Worm (Caenorhabditis elegans) whole organism, L2 larva: ENCODE data around the gene Y54G2A.37.
"Not testable (repeated sequence)": the region's sequence is repeated elsewhere in the genome, so short reads cannot be mapped to it uniquely, and the experiment has no call there.

Experiments used
- C34F6.9 ChIP-seq: fragments of 150-350 bp; optimal IDR thresholded peaks from 2 replicates; lab custom pipeline; 2014; ENCODE audit warnings: missing biosample characterization, missing genetic modification characterization
- F13H6.1 ChIP-seq: sonication (generic microtip); optimal IDR thresholded peaks from 2 replicates; lab custom pipeline; 2016; ENCODE audit warnings: missing genetic modification characterization, missing compliant biosample characterization
- R02D3.7 ChIP-seq: fragments of 150-350 bp; optimal IDR thresholded peaks from 2 replicates; lab custom pipeline; 2014; ENCODE audit warnings: missing biosample characterization, missing genetic modification characterization
- Y55F3AM.14 ChIP-seq: fragments of 200-800 bp; sonication (Bioruptor generic); optimal IDR thresholded peaks from 2 replicates; lab custom pipeline; 2018; ENCODE audit warnings: mild to moderate bottlenecking, missing genetic modification characterization, missing compliant biosample characterization
- aly-2 ChIP-seq: fragments of 150-350 bp; optimal IDR thresholded peaks from 2 replicates; lab custom pipeline; 2014; ENCODE audit warnings: missing biosample characterization, missing genetic modification characterization
- ama-1 ChIP-seq: fragments of 150-350 bp; optimal IDR thresholded peaks from 2 replicates; lab custom pipeline; 2018; ENCODE audit warnings: inconsistent platforms
- ceh-16 ChIP-seq: fragments of 150-350 bp; optimal IDR thresholded peaks from 2 replicates; lab custom pipeline; 2014; ENCODE audit warnings: missing biosample characterization, missing genetic modification characterization
- crh-2 ChIP-seq: sonication (generic microtip); optimal IDR thresholded peaks from 2 replicates; lab custom pipeline; 2017; ENCODE audit warnings: missing biosample characterization, missing genetic modification characterization
- dmd-4 ChIP-seq: sonication (generic microtip); optimal IDR thresholded peaks from 2 replicates; lab custom pipeline; 2017; ENCODE audit warnings: missing biosample characterization, missing genetic modification characterization
- egl-27 ChIP-seq: sonication (generic microtip); optimal IDR thresholded peaks from 3 replicates; lab custom pipeline; 2017; ENCODE audit warnings: missing biosample characterization, missing genetic modification reagents, missing genetic modification characterization
- elt-1 ChIP-seq: fragments of 150-350 bp; optimal IDR thresholded peaks from 2 replicates; lab custom pipeline; 2014; ENCODE audit warnings: missing biosample characterization, missing genetic modification characterization
- elt-3 ChIP-seq: sonication (generic microtip); optimal IDR thresholded peaks from 2 replicates; lab custom pipeline; 2017; ENCODE audit warnings: missing biosample characterization, missing genetic modification characterization
- fos-1 ChIP-seq: fragments of 150-350 bp; optimal IDR thresholded peaks from 2 replicates; lab custom pipeline; 2014; ENCODE audit warnings: missing biosample characterization, missing genetic modification characterization
- gmeb-1 ChIP-seq: fragments of 150-350 bp; optimal IDR thresholded peaks from 2 replicates; lab custom pipeline; 2014; ENCODE audit warnings: missing biosample characterization, missing genetic modification characterization
- lin-11 ChIP-seq: fragments of 150-350 bp; sonication (generic microtip); optimal IDR thresholded peaks from 2 replicates; lab custom pipeline; 2014; ENCODE audit warnings: missing biosample characterization, missing genetic modification characterization, inconsistent platforms, mixed read lengths
- lin-13 ChIP-seq: fragments of 150-350 bp; optimal IDR thresholded peaks from 2 replicates; lab custom pipeline; 2014; ENCODE audit warnings: missing biosample characterization, missing genetic modification reagents, missing genetic modification characterization
- lin-39 ChIP-seq: fragments of 150-350 bp; optimal IDR thresholded peaks from 2 replicates; lab custom pipeline; 2014; ENCODE audit warnings: missing biosample characterization, missing genetic modification reagents, missing genetic modification characterization
- lsy-2 ChIP-seq, 2 experiments: fragments of 150-350 bp in 1 of 2; sonication (generic microtip) in 1 of 2; optimal IDR thresholded peaks; 2 replicates each; lab custom pipeline; 2014 to 2017; ENCODE audit warnings: missing biosample characterization in 2 of 2, missing genetic modification characterization in 2 of 2
- mab-5 ChIP-seq: fragments of 150-350 bp; optimal IDR thresholded peaks from 2 replicates; lab custom pipeline; 2014; ENCODE audit warnings: missing biosample characterization, missing genetic modification characterization
- nhr-10 ChIP-seq: sonication (generic microtip); optimal IDR thresholded peaks from 2 replicates; lab custom pipeline; 2017; ENCODE audit warnings: missing biosample characterization, missing genetic modification characterization
- nhr-11 ChIP-seq: fragments of 150-350 bp; optimal IDR thresholded peaks from 2 replicates; lab custom pipeline; 2014; ENCODE audit warnings: missing biosample characterization, missing genetic modification characterization
- nhr-129 ChIP-seq: fragments of 150-350 bp; optimal IDR thresholded peaks from 2 replicates; lab custom pipeline; 2014; ENCODE audit warnings: missing biosample characterization, missing genetic modification characterization
- nhr-21 ChIP-seq: fragments of 150-350 bp; optimal IDR thresholded peaks from 2 replicates; lab custom pipeline; 2014; ENCODE audit warnings: missing biosample characterization, missing genetic modification characterization
- nhr-23 ChIP-seq: fragments of 150-350 bp; optimal IDR thresholded peaks from 2 replicates; lab custom pipeline; 2014; ENCODE audit warnings: missing biosample characterization, missing genetic modification reagents, missing genetic modification characterization
- nhr-25 ChIP-seq: fragments of 150-350 bp; sonication (generic microtip); optimal IDR thresholded peaks from 3 replicates; lab custom pipeline; 2014; ENCODE audit warnings: missing biosample characterization, missing genetic modification characterization
- nhr-6 ChIP-seq: fragments of 150-350 bp; optimal IDR thresholded peaks from 2 replicates; lab custom pipeline; 2014; ENCODE audit warnings: missing biosample characterization, missing genetic modification characterization
- nhr-77 ChIP-seq: fragments of 150-350 bp; optimal IDR thresholded peaks from 2 replicates; lab custom pipeline; 2014; ENCODE audit warnings: missing biosample characterization, missing genetic modification characterization
- sem-4 ChIP-seq: fragments of 150-350 bp; optimal IDR thresholded peaks from 2 replicates; lab custom pipeline; 2014; ENCODE audit warnings: missing biosample characterization, missing genetic modification reagents, missing genetic modification characterization
- skn-1 ChIP-seq: sonication (generic microtip); optimal IDR thresholded peaks from 2 replicates; lab custom pipeline; 2017; ENCODE audit warnings: missing biosample characterization, missing genetic modification characterization
- sma-3 ChIP-seq: sonication (generic microtip); optimal IDR thresholded peaks from 2 replicates; lab custom pipeline; 2016; ENCODE audit warnings: missing genetic modification reagents, missing genetic modification characterization, missing compliant biosample characterization
- sma-9 ChIP-seq, 2 experiments: fragments of 150-350 bp in 1 of 2; sonication (generic microtip) in 1 of 2; optimal IDR thresholded peaks; 2 replicates each; lab custom pipeline; 2014 to 2016; ENCODE audit warnings: missing genetic modification characterization in 2 of 2, mild to moderate bottlenecking in 1 of 2, missing biosample characterization in 1 of 2, missing compliant biosample characterization in 1 of 2, missing genetic modification reagents in 1 of 2, moderate library complexity in 1 of 2
- snpc-4 ChIP-seq: fragments of 150-350 bp; optimal IDR thresholded peaks from 2 replicates; lab custom pipeline; 2014; ENCODE audit warnings: missing biosample characterization, missing genetic modification characterization
- unc-39 ChIP-seq: fragments of 150-350 bp; optimal IDR thresholded peaks from 2 replicates; lab custom pipeline; 2014; ENCODE audit warnings: missing biosample characterization, missing genetic modification characterization
- unc-55 ChIP-seq: fragments of 150-350 bp; sonication (generic microtip); optimal IDR thresholded peaks from 3 replicates; lab custom pipeline; 2014; ENCODE audit warnings: missing biosample characterization, missing genetic modification reagents, missing genetic modification characterization
- unc-62 ChIP-seq: fragments of 150-350 bp; optimal IDR thresholded peaks from 2 replicates; lab custom pipeline; 2014; ENCODE audit warnings: missing biosample characterization, missing genetic modification reagents, missing genetic modification characterization
- ztf-1 ChIP-seq: fragments of 200-800 bp; sonication (Bioruptor generic); conservative IDR thresholded peaks from 2 replicates; pipeline ENCODE4 v1.3.6; 2022; ENCODE audit warnings: missing genetic modification characterization, missing compliant biosample characterization
- ztf-11 ChIP-seq: sonication (generic microtip); optimal IDR thresholded peaks from 2 replicates; lab custom pipeline; 2017; ENCODE audit warnings: missing biosample characterization, missing genetic modification characterization
- ztf-4 ChIP-seq: fragments of 150-350 bp; optimal IDR thresholded peaks from 2 replicates; lab custom pipeline; 2014; ENCODE audit warnings: missing biosample characterization, missing genetic modification characterization

The Y54G2A.37 gene

ce11 chrIV:2801558-2801957 lies 18.9 kb upstream of the Y54G2A.37 start, which contains the start of gene Y54G2A.44:
Gene Y54G2A.44 (plus strand): TSS chrIV:2801858.
- not testable (repeated sequence) for TF ChIP-seq dmd-4; R02D3.7; ceh-16 (tag; lab: Kevin White, UChicago)
- TF ChIP-seq, all 48 proteins: peak for 0; not testable (repeated sequence) for 48

DNA sequence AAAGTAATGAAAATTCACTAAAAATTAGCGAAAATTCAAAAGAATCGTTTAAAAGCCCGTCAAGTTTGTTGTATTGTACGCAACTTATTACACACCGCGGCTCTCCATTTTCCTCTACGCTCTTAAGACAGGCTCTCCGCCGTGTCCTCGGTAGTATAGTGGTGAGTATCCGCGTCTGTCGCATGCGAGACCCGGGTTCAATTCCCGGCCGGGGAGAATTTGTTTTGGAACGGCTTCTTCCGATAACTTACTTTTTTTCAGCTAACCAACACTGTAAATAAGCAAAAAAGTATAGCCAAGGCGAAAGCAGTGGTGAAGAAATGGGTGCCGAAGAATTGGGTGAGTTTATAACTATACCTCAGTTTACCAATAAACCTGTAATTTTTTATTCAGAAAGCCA lies 18.3 kb upstream of the Y54G2A.37 start:
- peak; percentile 20 for TF ChIP-seq unc-55
- TF ChIP-seq C34F6.9 (tag; lab: Kevin White, UChicago) = no peak
- no peak for TF ChIP-seq crh-2 (tag; lab: Kevin White, UChicago)
- no peak for TF ChIP-seq R02D3.7
- no peak for TF ChIP-seq fos-1
- no peak for TF ChIP-seq Y55F3AM.14

- TF ChIP-seq sma-9 (GFP tag; optimal IDR thresholded peaks at IDR 0.05; lab: Kevin White, UChicago) (no peak), sma-9 (tag; optimal IDR thresholded peaks at IDR 0.05; lab: Kevin White, UChicago) (no peak), gmeb-1 (no peak), nhr-21 (tag; lab: Kevin White, UChicago) (no peak), nhr-10 (tag; lab: Kevin White, UChicago) (no peak), lin-39 (tag; lab: Kevin White, UChicago) (no peak), sma-3 (GFP tag; lab: Kevin White, UChicago) (no peak)
These were observed 16.9 kb upstream of the Y54G2A.37 start, which contains the start of gene Y54G2A.32 for ce11 chrIV:2803652-2804051. Gene Y54G2A.32 (plus strand): TSS chrIV:2803952.

DNA sequence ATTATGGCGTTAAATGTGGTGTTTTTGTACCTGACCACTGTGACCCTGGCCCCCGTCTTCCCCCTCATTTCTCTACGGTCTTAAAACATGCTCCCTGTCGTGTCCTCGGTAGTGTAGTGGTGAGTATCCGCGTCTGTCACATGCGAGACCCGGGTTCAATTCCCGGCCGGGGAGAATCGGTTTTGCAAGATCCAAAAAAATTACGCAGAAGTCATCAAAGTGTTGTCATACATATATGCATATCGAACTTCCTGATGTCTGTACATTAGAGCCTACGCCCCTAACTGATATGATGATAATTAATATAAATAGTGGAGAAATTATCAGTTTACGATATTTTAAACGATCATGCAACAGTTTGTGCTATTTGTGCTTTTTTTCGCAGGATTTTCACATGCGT lies 15.0 kb upstream of the Y54G2A.37 start, which contains the start of gene Y54G2A.45:
Y54G2A.45 (plus strand) TSS at position 333 of the 400 bp plus-strand sequence.
- peak; percentile 16 for TF ChIP-seq sma-9 (GFP tag; optimal IDR thresholded peaks at IDR 0.05; lab: Kevin White, UChicago)
- no peak for TF ChIP-seq sma-9 (tag; optimal IDR thresholded peaks at IDR 0.05; lab: Kevin White, UChicago)
- TF ChIP-seq unc-55 = peak; percentile 37
- no peak for TF ChIP-seq dmd-4
- TF ChIP-seq mab-5 = no peak
- peak; percentile 19 for TF ChIP-seq sma-3 (GFP tag; lab: Kevin White, UChicago)
- no peak for TF ChIP-seq elt-3 (tag; lab: Kevin White, UChicago)
- no peak for TF ChIP-seq nhr-6 (tag; lab: Kevin White, UChicago)
- TF ChIP-seq R02D3.7 = no peak
- peak in 1 of 2 experiments; percentile 48 for TF ChIP-seq lsy-2 (tag; optimal IDR thresholded peaks at IDR 0.05; lab: Kevin White, UChicago)
- no peak for TF ChIP-seq lin-11 (tag; lab: Kevin White, UChicago)
- no peak for TF ChIP-seq unc-62
- TF ChIP-seq nhr-23 (tag; lab: Kevin White, UChicago) = no peak
- peak; percentile 28 for TF ChIP-seq lin-13
- no peak for TF ChIP-seq unc-39 (tag; lab: Kevin White, UChicago)
- TF ChIP-seq ztf-11 (tag; lab: Kevin White, UChicago) = no peak
- peak; percentile 11 for TF ChIP-seq Y55F3AM.14
- no peak for TF ChIP-seq aly-2 (tag; lab: Kevin White, UChicago)
- TF ChIP-seq gmeb-1 = peak; percentile 42
- TF ChIP-seq egl-27 (tag; lab: Kevin White, UChicago) = no peak
- peak; percentile 16 for TF ChIP-seq nhr-129 (tag; lab: Kevin White, UChicago)
- peak; percentile 62 for TF ChIP-seq crh-2 (tag; lab: Kevin White, UChicago)
- TF ChIP-seq snpc-4 = no peak
- peak; percentile 23 for TF ChIP-seq F13H6.1 (tag; lab: Kevin White, UChicago)
- TF ChIP-seq skn-1 (tag; lab: Kevin White, UChicago) = peak; percentile 41
- TF ChIP-seq nhr-25 (tag; lab: Kevin White, UChicago) = no peak
- TF ChIP-seq nhr-11 = no peak
- TF ChIP-seq fos-1 = peak; percentile 90
- TF ChIP-seq ztf-4 (tag; lab: Kevin White, UChicago) = no peak
- TF ChIP-seq ztf-1 (GFP tag; lab: Robert Waterston, UW) = no peak
- TF ChIP-seq nhr-77 (tag; lab: Kevin White, UChicago) = no peak
- TF ChIP-seq ama-1 (lab: Kevin White, UChicago) = no peak

DNA sequence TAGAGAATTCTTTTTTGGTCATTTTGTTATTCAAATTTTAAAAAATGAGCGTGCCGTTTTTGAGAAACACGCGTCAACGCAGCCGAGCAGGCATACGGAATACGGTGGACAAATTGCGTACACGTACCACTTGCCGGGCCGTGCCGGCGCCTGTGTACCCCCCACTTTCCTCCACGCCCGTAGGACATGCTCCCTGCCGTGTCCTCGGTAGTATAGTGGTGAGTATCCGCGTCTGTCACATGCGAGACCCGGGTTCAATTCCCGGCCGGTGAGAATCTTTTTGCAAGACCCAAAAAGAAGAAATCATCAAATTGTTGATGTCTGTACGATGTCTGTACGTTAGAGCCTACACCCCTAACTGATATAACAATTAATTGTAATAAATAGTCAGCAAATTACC lies 12.4 kb upstream of the Y54G2A.37 start:
- no peak for TF ChIP-seq elt-1 (tag; lab: Kevin White, UChicago)
- no peak for TF ChIP-seq F13H6.1 (tag; lab: Kevin White, UChicago)
- TF ChIP-seq nhr-25 (tag; lab: Kevin White, UChicago) = no peak
- TF ChIP-seq sem-4 (tag; lab: Kevin White, UChicago) = no peak
- no peak for TF ChIP-seq nhr-21 (tag; lab: Kevin White, UChicago)
- TF ChIP-seq unc-39 (tag; lab: Kevin White, UChicago) = no peak
- no peak for TF ChIP-seq Y55F3AM.14
- TF ChIP-seq ztf-4 (tag; lab: Kevin White, UChicago) = no peak
- TF ChIP-seq, all 48 proteins: peak for 0
